Fruit fly (Drosophila melanogaster): ENCODE results near the gene CG31174.
A peak's percentile ranks its signal among the peaks of the same experiment; 100 is the strongest.

The CG31174 gene

dm6 chr3R:21870158-21870971 lies 1.1 kb upstream of the CG31174 start, which contains the start of gene CG31431 (continued):
- peak; percentile 88 for TF ChIP-seq CG11294 (GFP tag; IDR thresholded peaks at IDR 0.05)
- peak; percentile 75 for TF ChIP-seq fd59A (GFP tag; optimal IDR thresholded peaks at IDR 0.05)
- TF ChIP-seq Ets21C (GFP tag; optimal IDR thresholded peaks at IDR 0.05), result peak; percentile 19
- peak; percentile 82 for TF ChIP-seq Ets96B (tag; optimal IDR thresholded peaks at IDR 0.05)
- TF ChIP-seq lz (GFP tag; optimal IDR thresholded peaks at IDR 0.05), result peak; percentile 53
- peak; percentile 82 for TF ChIP-seq CG10669 (GFP tag; optimal IDR thresholded peaks at IDR 0.05)
- TF ChIP-seq Eip75B (GFP tag; optimal IDR thresholded peaks at IDR 0.05), result peak; percentile 80
- peak; percentile 95 for TF ChIP-seq eg (GFP tag; IDR thresholded peaks at IDR 0.05)
- peak; percentile 66 for TF ChIP-seq Sox14 (GFP tag; optimal IDR thresholded peaks at IDR 0.05)
- peak; percentile 57 for TF ChIP-seq CG34406 (GFP tag; optimal IDR thresholded peaks at IDR 0.05)
- TF ChIP-seq Hr4 (GFP tag; optimal IDR thresholded peaks at IDR 0.05), result peak; percentile 90
- peak; percentile 64 for TF ChIP-seq CG16779 (tag; optimal IDR thresholded peaks at IDR 0.05)
- peak; percentile 92 for TF ChIP-seq CG6163 (GFP tag; IDR thresholded peaks at IDR 0.05)
- TF ChIP-seq CG6276 (GFP tag; optimal IDR thresholded peaks at IDR 0.05), result peak; percentile 86

- TF ChIP-seq CG3032 (tag; optimal IDR thresholded peaks at IDR 0.05) (no peak), Sox15 (GFP tag; optimal IDR thresholded peaks at IDR 0.05) (no peak), CG8632 (GFP tag; optimal IDR thresholded peaks at IDR 0.05) (no peak), Lpt (GFP tag; optimal IDR thresholded peaks at IDR 0.05) (no peak), CG34406 (GFP tag; optimal IDR thresholded peaks at IDR 0.05) (no peak), topi (GFP tag; optimal IDR thresholded peaks at IDR 0.05) (no peak), CG6792 (GFP tag; optimal IDR thresholded peaks at IDR 0.05) (no peak), Eip75B (GFP tag; optimal IDR thresholded peaks at IDR 0.05) (no peak), achi (GFP tag; optimal IDR thresholded peaks at IDR 0.05) (no peak), Blimp-1 (GFP tag; optimal IDR thresholded peaks at IDR 0.05) (no peak), CG11902 (GFP tag; optimal IDR thresholded peaks at IDR 0.05) (no peak), CG11762 (GFP tag; optimal IDR thresholded peaks at IDR 0.05; ENCODE audit: insufficient read depth) (no peak), CG32006 (GFP tag; optimal IDR thresholded peaks at IDR 0.05) (no peak), CG6808 (GFP tag; optimal IDR thresholded peaks at IDR 0.05) (no peak), CG7368 (GFP tag; optimal IDR thresholded peaks at IDR 0.05) (no peak), Ets96B (tag; optimal IDR thresholded peaks at IDR 0.05) (no peak), CG6854 (GFP tag; optimal IDR thresholded peaks at IDR 0.05) (no peak)
Measured at dm6 chr3R:21867819-21868218, 1.5 kb downstream of the CG31174 start, which contains the start of the genes CG6569 and Cby. Gene CG6569 (minus strand): TSS chr3R:21867919. Gene Cby (plus strand): TSS chr3R:21868003.

- TF ChIP-seq fkh (GFP tag; optimal IDR thresholded peaks at IDR 0.05) (peak; percentile 64), Eip78C (GFP tag) (peak; percentile 53), salr (GFP tag; optimal IDR thresholded peaks at IDR 0.05) (no peak)
Measured at dm6 chr3R:21864992-21865391, 4.3 kb downstream of the CG31174 start, which contains the start of gene lsn. Gene lsn (plus strand): TSS chr3R:21865168.

dm6 chr3R:21864484-21864883 lies 4.8 kb downstream of the CG31174 start:
- TF ChIP-seq Hr38 (GFP tag; optimal IDR thresholded peaks at IDR 0.05) (no peak), Met (GFP tag; optimal IDR thresholded peaks at IDR 0.05) (no peak), CG32006 (GFP tag; optimal IDR thresholded peaks at IDR 0.05) (no peak), net (GFP tag; optimal IDR thresholded peaks at IDR 0.05) (no peak), vri (GFP tag; optimal IDR thresholded peaks at IDR 0.05) (no peak), Ets96B (tag; optimal IDR thresholded peaks at IDR 0.05) (no peak), pdm3 (GFP tag; optimal IDR thresholded peaks at IDR 0.05) (no peak), CG11294 (GFP tag; IDR thresholded peaks at IDR 0.05) (no peak), CG8119 (GFP tag; IDR thresholded peaks at IDR 0.05) (no peak)

Data from whole organism, prepupa.